Worm (Caenorhabditis elegans) whole organism, L4 larva: ENCODE results near the gene srj-11.

Experiments used
- F10B5.3 ChIP-seq: sonication (generic microtip); optimal IDR thresholded peaks from 2 replicates; lab custom pipeline; 2016; ENCODE audit warnings: mild to moderate bottlenecking, missing genetic modification characterization, missing compliant biosample characterization
- F37D6.2 ChIP-seq: sonication (generic microtip); optimal IDR thresholded peaks from 2 replicates; lab custom pipeline; 2016; ENCODE audit warnings: mild to moderate bottlenecking, missing genetic modification characterization, missing compliant biosample characterization
- F44E2.7 ChIP-seq: fragments of 200-800 bp; sonication (Bioruptor generic); IDR thresholded peaks from 2 replicates; pipeline ENCODE4 v2.1.2; 2022; ENCODE audit warnings: missing genetic modification characterization, missing compliant biosample characterization
- R02D3.7 ChIP-seq: fragments of 150-350 bp; sonication (generic microtip); optimal IDR thresholded peaks from 3 replicates; lab custom pipeline; 2014; ENCODE audit warnings: missing biosample characterization, missing genetic modification characterization
- Y48G9A.11 ChIP-seq: fragments of 200-800 bp; sonication (Bioruptor generic); IDR thresholded peaks from 2 replicates; pipeline ENCODE4 v1.3.6; 2022; ENCODE audit warnings: missing genetic modification reagents, missing genetic modification characterization, missing compliant biosample characterization
- Y75B8A.6 ChIP-seq: fragments of 200-800 bp; sonication (Bioruptor generic); IDR thresholded peaks from 2 replicates; pipeline ENCODE4 v1.3.6; 2022; ENCODE audit warnings: missing genetic modification reagents, missing genetic modification characterization, missing compliant biosample characterization
- aha-1 ChIP-seq: fragments of 150-350 bp; peaks from one replicate; lab custom pipeline; 2014; ENCODE audit warnings: missing biosample characterization, missing genetic modification characterization
- arid-1 ChIP-seq: fragments of 200-800 bp; sonication (Bioruptor generic); conservative IDR thresholded peaks from 2 replicates; pipeline ENCODE4 v1.3.6; 2022; ENCODE audit warnings: missing genetic modification reagents, missing genetic modification characterization, missing compliant biosample characterization
- ceh-32 ChIP-seq: sonication (generic microtip); optimal IDR thresholded peaks from 2 replicates; lab custom pipeline; 2016; ENCODE audit warnings: mild to moderate bottlenecking, missing genetic modification characterization, missing compliant biosample characterization; ENCODE audit not compliant: poor library complexity
- ceh-44 ChIP-seq: fragments of 200-800 bp; sonication (Bioruptor generic); IDR thresholded peaks from 2 replicates; pipeline ENCODE4 v1.3.6; 2022; ENCODE audit warnings: missing genetic modification reagents, missing genetic modification characterization, missing compliant biosample characterization
- ceh-62 ChIP-seq: sonication (generic microtip); optimal IDR thresholded peaks from 2 replicates; lab custom pipeline; 2017; ENCODE audit warnings: missing biosample characterization, missing genetic modification characterization
- ceh-82 ChIP-seq: sonication (generic microtip); optimal IDR thresholded peaks from 2 replicates; lab custom pipeline; 2017; ENCODE audit warnings: missing biosample characterization, missing genetic modification characterization
- daf-16 ChIP-seq, 3 experiments: sonication (generic microtip); optimal IDR thresholded peaks; 2 replicates each; lab custom pipeline; 2016 to 2017; ENCODE audit warnings: missing genetic modification characterization in 3 of 3, missing genetic modification reagents in 3 of 3, mild to moderate bottlenecking in 2 of 3, missing compliant biosample characterization in 2 of 3, missing biosample characterization in 1 of 3, moderate library complexity in 1 of 3
- dmd-6 ChIP-seq: fragments of 200-800 bp; sonication (Bioruptor generic); IDR thresholded peaks from 2 replicates; pipeline ENCODE4 v1.3.6; 2022; ENCODE audit warnings: missing genetic modification reagents, missing genetic modification characterization, missing compliant biosample characterization
- dve-1 ChIP-seq: sonication (generic microtip); optimal IDR thresholded peaks from 2 replicates; lab custom pipeline; 2017; ENCODE audit warnings: antibody characterized with exemption, mild to moderate bottlenecking, missing genetic modification characterization, missing compliant biosample characterization; ENCODE audit not compliant: insufficient read depth
- egl-27 ChIP-seq: sonication (generic microtip); optimal IDR thresholded peaks from 3 replicates; lab custom pipeline; 2017; ENCODE audit warnings: missing biosample characterization, missing genetic modification reagents, missing genetic modification characterization
- gei-8 ChIP-seq: fragments of 200-800 bp; sonication (Bioruptor generic); optimal IDR thresholded peaks from 2 replicates; lab custom pipeline; 2018; ENCODE audit warnings: mild to moderate bottlenecking, missing genetic modification characterization, missing compliant biosample characterization
- hif-1 ChIP-seq, 2 experiments: sonication (generic microtip); optimal IDR thresholded peaks; 2 replicates each; lab custom pipeline; 2016 to 2017; ENCODE audit warnings: missing compliant biosample characterization in 2 of 2, missing genetic modification characterization in 2 of 2, missing genetic modification reagents in 2 of 2, missing genotype in 2 of 2, mild to moderate bottlenecking in 1 of 2
- hlh-11 ChIP-seq: fragments of 200-800 bp; sonication (Bioruptor generic); optimal IDR thresholded peaks from 2 replicates; lab custom pipeline; 2018; ENCODE audit warnings: mild to moderate bottlenecking, missing genetic modification characterization, missing compliant biosample characterization
- lin-29 ChIP-seq: fragments of 200-800 bp; sonication (Bioruptor generic); IDR thresholded peaks from 2 replicates; pipeline ENCODE4 v1.3.6; 2022; ENCODE audit warnings: missing genetic modification reagents, missing genetic modification characterization, missing compliant biosample characterization
- lin-38 ChIP-seq: fragments of 200-800 bp; sonication (Bioruptor generic); IDR thresholded peaks from 2 replicates; pipeline ENCODE4 v1.3.6; 2022; ENCODE audit warnings: missing genetic modification reagents, missing genetic modification characterization, missing compliant biosample characterization
- lin-39 ChIP-seq: fragments of 150-350 bp; optimal IDR thresholded peaks from 2 replicates; lab custom pipeline; 2014; ENCODE audit warnings: missing biosample characterization, missing genetic modification reagents, missing genetic modification characterization
- mep-1 ChIP-seq: fragments of 150-350 bp; sonication (generic microtip); optimal IDR thresholded peaks from 3 replicates; lab custom pipeline; 2014; ENCODE audit warnings: missing biosample characterization, missing genetic modification characterization
- mes-2 ChIP-seq: sonication (generic microtip); optimal IDR thresholded peaks from 2 replicates; lab custom pipeline; 2016; ENCODE audit warnings: missing genotype, mild to moderate bottlenecking, missing genetic modification characterization, missing compliant biosample characterization; ENCODE audit not compliant: poor library complexity, severe bottlenecking
- mxl-3 ChIP-seq: fragments of 200-800 bp; sonication (Bioruptor generic); optimal IDR thresholded peaks from 2 replicates; lab custom pipeline; 2018; ENCODE audit warnings: mild to moderate bottlenecking, missing genetic modification characterization, missing compliant biosample characterization
- nhr-10 ChIP-seq: fragments of 150-350 bp; optimal IDR thresholded peaks from 2 replicates; lab custom pipeline; 2014; ENCODE audit warnings: missing biosample characterization, missing genetic modification characterization
- nhr-237 ChIP-seq: sonication (generic microtip); optimal IDR thresholded peaks from 2 replicates; lab custom pipeline; 2017; ENCODE audit warnings: missing biosample characterization, missing genetic modification characterization
- nhr-25 ChIP-seq: sonication (generic microtip); optimal IDR thresholded peaks from 2 replicates; lab custom pipeline; 2017; ENCODE audit warnings: missing genetic modification characterization, mild to moderate bottlenecking, missing compliant biosample characterization, antibody characterized with exemption, moderate library complexity, borderline replicate concordance; ENCODE audit not compliant: insufficient read depth
- nhr-41 ChIP-seq: fragments of 200-800 bp; sonication (Bioruptor generic); IDR thresholded peaks from 2 replicates; pipeline ENCODE4 v1.3.6; 2022; ENCODE audit warnings: missing genetic modification reagents, missing genetic modification characterization, missing compliant biosample characterization
- nhr-42 ChIP-seq: fragments of 200-800 bp; sonication (Bioruptor generic); IDR thresholded peaks from 2 replicates; pipeline ENCODE4 v1.3.6; 2022; ENCODE audit warnings: missing genetic modification characterization, missing compliant biosample characterization
- nhr-6 ChIP-seq: fragments of 150-350 bp; optimal IDR thresholded peaks from 2 replicates; lab custom pipeline; 2014; ENCODE audit warnings: missing biosample characterization, missing genetic modification characterization
- php-3 ChIP-seq: fragments of 200-800 bp; sonication (Bioruptor generic); IDR thresholded peaks from 2 replicates; pipeline ENCODE4 v1.3.6; 2022; ENCODE audit warnings: missing genetic modification reagents, missing genetic modification characterization, missing compliant biosample characterization
- rbr-2 ChIP-seq: sonication (generic microtip); optimal IDR thresholded peaks from 2 replicates; lab custom pipeline; 2016; ENCODE audit warnings: missing genotype, missing genetic modification characterization, missing compliant biosample characterization
- snpc-4 ChIP-seq: fragments of 150-350 bp; optimal IDR thresholded peaks from 2 replicates; lab custom pipeline; 2014; ENCODE audit warnings: missing biosample characterization, missing genetic modification characterization
- spr-1 ChIP-seq: sonication (generic microtip); optimal IDR thresholded peaks from 2 replicates; lab custom pipeline; 2016; ENCODE audit warnings: mild to moderate bottlenecking, missing genetic modification characterization, missing compliant biosample characterization
- unc-130 ChIP-seq: sonication (generic microtip); optimal IDR thresholded peaks from 2 replicates; lab custom pipeline; 2016; ENCODE audit warnings: missing genetic modification reagents, missing genetic modification characterization, missing compliant biosample characterization
- zfp-2 ChIP-seq: sonication (generic microtip); optimal IDR thresholded peaks from 2 replicates; lab custom pipeline; 2016; ENCODE audit warnings: mild to moderate bottlenecking, missing genetic modification characterization, missing compliant biosample characterization
- zfp-3 ChIP-seq: fragments of 200-800 bp; sonication (Bioruptor generic); conservative IDR thresholded peaks from 2 replicates; pipeline ENCODE4 v1.3.6; 2022; ENCODE audit warnings: missing genetic modification reagents, missing genetic modification characterization, missing compliant biosample characterization
- zip-11 ChIP-seq: fragments of 200-800 bp; sonication (Bioruptor generic); IDR thresholded peaks from 2 replicates; pipeline ENCODE4 v1.3.6; 2022; ENCODE audit warnings: missing genetic modification characterization, missing compliant biosample characterization
- ztf-7 ChIP-seq: fragments of 150-350 bp; optimal IDR thresholded peaks from 2 replicates; lab custom pipeline; 2014; ENCODE audit warnings: missing biosample characterization, missing genetic modification characterization

The srj-11 gene

ce11 chrV:3256809-3257208 lies 15.6 kb downstream of the srj-11 start:
- no peak for TF ChIP-seq R02D3.7 (tag; lab: Kevin White, UChicago)
- no peak for TF ChIP-seq dve-1 (tag; lab: Kevin White, UChicago)
- no peak for TF ChIP-seq lin-38 (GFP tag; lab: Robert Waterston, UW)
- no peak for TF ChIP-seq dmd-6 (GFP tag; lab: Robert Waterston, UW)
- no peak for TF ChIP-seq lin-29 (GFP tag; lab: Robert Waterston, UW)
- TF ChIP-seq snpc-4 (tag; lab: Kevin White, UChicago), result no peak
- no peak for TF ChIP-seq F37D6.2 (tag; lab: Kevin White, UChicago)
- TF ChIP-seq zfp-2 (tag; lab: Kevin White, UChicago), result no peak
- TF ChIP-seq Y48G9A.11 (GFP tag; lab: Robert Waterston, UW), result no peak

DNA sequence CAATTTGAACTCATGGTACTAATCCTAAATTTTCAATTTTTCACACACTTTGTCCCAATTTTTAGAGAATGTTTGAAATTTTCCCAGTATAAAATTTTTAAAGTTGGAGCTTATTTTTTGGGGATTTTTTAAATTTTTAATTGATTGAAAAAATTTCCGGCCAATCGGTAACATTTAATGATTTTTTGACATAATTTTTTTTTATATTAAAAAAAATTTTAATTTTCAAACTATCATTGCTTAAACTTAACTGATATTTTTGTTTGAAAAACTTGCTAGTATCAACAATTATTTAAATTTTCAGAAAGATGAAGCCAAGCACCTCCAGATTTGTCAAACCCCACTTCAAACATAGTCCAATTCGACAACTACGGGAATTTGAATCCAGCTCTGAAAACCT lies 16.1 kb downstream of the srj-11 start, which contains the start of gene T28A11.22:
T28A11.22 (plus strand) TSS at position 301 of the 400 bp plus-strand sequence.
- TF ChIP-seq zfp-3 (GFP tag; lab: Robert Waterston, UW), result no peak
- no peak for TF ChIP-seq rbr-2 (tag; lab: Kevin White, UChicago)
- no peak for TF ChIP-seq ceh-32 (tag; lab: Kevin White, UChicago)
- no peak for TF ChIP-seq zip-11
- no peak for TF ChIP-seq nhr-6
- TF ChIP-seq nhr-237 (tag; lab: Kevin White, UChicago), result no peak
- no peak for TF ChIP-seq gei-8 (GFP tag; lab: Kevin White, UChicago)
- TF ChIP-seq ceh-62 (tag; lab: Kevin White, UChicago), result no peak
- no peak for TF ChIP-seq lin-38 (GFP tag; lab: Robert Waterston, UW)
- TF ChIP-seq ceh-44, result no peak
- no peak for TF ChIP-seq php-3 (GFP tag; lab: Robert Waterston, UW)

- TF ChIP-seq aha-1, result peak; percentile 70
- no peak for TF ChIP-seq lin-38 (GFP tag; lab: Robert Waterston, UW)
- peak in 1 of 2 experiments; percentile 80 for TF ChIP-seq daf-16 (GFP tag; optimal IDR thresholded peaks at IDR 0.05; lab: Kevin White, UChicago)
- no peak for TF ChIP-seq daf-16 (tag; optimal IDR thresholded peaks at IDR 0.05; lab: Kevin White, UChicago)
- peak; percentile 45 for TF ChIP-seq hlh-11 (tag; lab: Kevin White, UChicago)
- no peak for TF ChIP-seq nhr-10 (tag; lab: Kevin White, UChicago)
- TF ChIP-seq mxl-3 (GFP tag; lab: Kevin White, UChicago), result no peak
- no peak for TF ChIP-seq egl-27 (tag; lab: Kevin White, UChicago)
These were observed 18.0 kb downstream of the srj-11 start, which contains the start of gene T28A11.16 for ce11 chrV:3259168-3259622. T28A11.16 (minus strand) TSS chrV:3259218.

- TF ChIP-seq ceh-82 (tag; lab: Kevin White, UChicago) (no peak), nhr-42 (GFP tag; lab: Robert Waterston, UW) (no peak), F10B5.3 (tag; lab: Kevin White, UChicago) (no peak), hlh-11 (tag; lab: Kevin White, UChicago) (no peak), mep-1 (no peak), lin-39 (tag; lab: Kevin White, UChicago) (no peak), mes-2 (no peak), ceh-32 (tag; lab: Kevin White, UChicago) (no peak), hif-1 (tag; optimal IDR thresholded peaks at IDR 0.05; lab: Kevin White, UChicago) (no peak), nhr-25 (tag; lab: Kevin White, UChicago) (no peak), spr-1 (tag; lab: Kevin White, UChicago) (no peak), unc-130 (GFP tag; lab: Kevin White, UChicago) (no peak), arid-1 (GFP tag; lab: Robert Waterston, UW) (no peak), Y75B8A.6 (GFP tag; lab: Robert Waterston, UW) (no peak), ztf-7 (tag; lab: Kevin White, UChicago) (no peak), F44E2.7 (GFP tag; lab: Robert Waterston, UW) (no peak), nhr-41 (GFP tag; lab: Robert Waterston, UW) (no peak)
These were observed 18.9 kb downstream of the srj-11 start, which contains the start of gene srbc-5 for ce11 chrV:3260075-3260474. srbc-5 (plus strand) TSS chrV:3260375.
